Worm (Caenorhabditis elegans) whole organism, L4/young adult: ENCODE measurements around the gene M03B6.1.

Experiments used
- W03F9.2 ChIP-seq: fragments of 150-350 bp; optimal IDR thresholded peaks from 2 replicates; lab custom pipeline; 2014; ENCODE audit warnings: missing biosample characterization, missing genetic modification characterization
- dao-5 ChIP-seq: sonication (generic microtip); optimal IDR thresholded peaks from 2 replicates; lab custom pipeline; 2016; ENCODE audit warnings: missing genotype, missing genetic modification characterization, moderate library complexity, missing compliant biosample characterization
- him-1 ChIP-seq: sonication (generic microtip); optimal IDR thresholded peaks from 2 replicates; lab custom pipeline; 2016; ENCODE audit warnings: missing genotype, missing genetic modification reagents, missing genetic modification characterization, missing compliant biosample characterization

ce11 chrX:13881760-13882369 lies 40.5 kb downstream of the M03B6.1 start:
- TF ChIP-seq him-1 (tag; lab: Kevin White, UChicago): no peak
- TF ChIP-seq W03F9.2 (tag; lab: Kevin White, UChicago): no peak
- TF ChIP-seq dao-5 (tag; lab: Kevin White, UChicago): no peak
